Worm (Caenorhabditis elegans): ENCODE measurements around the gene abl-1.

The abl-1 gene

DNA sequence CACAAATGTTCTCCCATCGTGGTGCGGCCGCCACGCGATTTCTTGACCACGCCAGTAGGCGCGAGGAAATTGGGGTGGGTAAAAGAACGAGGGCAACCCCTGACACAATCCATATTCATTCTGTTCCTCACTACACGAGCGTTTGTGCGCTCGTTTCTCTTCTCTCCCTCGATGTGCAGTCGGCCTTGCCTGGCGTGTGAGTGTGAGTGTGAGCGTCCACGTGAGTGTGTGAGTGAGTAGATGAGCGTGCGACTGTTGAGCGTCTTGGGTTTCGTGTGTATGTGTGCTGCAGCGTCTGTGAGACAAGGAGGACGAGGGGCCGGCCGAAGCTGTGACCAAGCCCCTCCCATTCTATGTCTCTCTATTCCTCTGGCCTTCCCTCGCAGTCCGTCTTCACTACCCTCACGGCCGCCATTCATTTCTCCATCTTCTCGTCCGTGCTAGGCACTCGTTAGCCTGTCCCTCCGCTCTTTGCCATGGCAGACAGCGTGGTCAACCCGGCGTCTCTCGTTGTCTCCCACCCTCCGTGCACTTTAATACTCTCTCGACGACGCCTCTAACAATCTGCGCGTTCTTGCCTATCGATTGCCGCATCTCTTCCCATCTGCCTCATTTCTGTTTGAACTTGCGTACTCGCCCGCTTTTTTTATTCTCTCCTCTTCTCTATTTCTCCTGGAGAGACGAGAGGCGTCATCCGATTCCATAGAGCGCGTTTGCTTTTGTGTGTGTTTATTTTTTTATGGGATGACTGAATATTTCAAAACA lies 55.4 kb downstream of the abl-1 start:
- peak; percentile 4 for TF ChIP-seq lim-6 (tag; optimal IDR thresholded peaks at IDR 0.05)
- peak; percentile 30 for TF ChIP-seq fkh-10 (GFP tag; optimal IDR thresholded peaks at IDR 0.05)
- no peak for TF ChIP-seq Y22D7AL.16 (tag; optimal IDR thresholded peaks at IDR 0.05)
- TF ChIP-seq ceh-6 (GFP tag; optimal IDR thresholded peaks at IDR 0.05), result peak; percentile 55
- peak; percentile 16 for TF ChIP-seq npax-4 (tag; optimal IDR thresholded peaks at IDR 0.05)
- peak; percentile 2; the same call in 1 of the 2 replicates for TF ChIP-seq sox-2 (GFP tag; IDR thresholded peaks at IDR 0.05)
- TF ChIP-seq hlh-8 (tag; optimal IDR thresholded peaks at IDR 0.05), result peak; percentile 59
- TF ChIP-seq ceh-31 (tag; optimal IDR thresholded peaks at IDR 0.05), result peak; percentile 97
- TF ChIP-seq nhr-11 (tag; optimal IDR thresholded peaks at IDR 0.05), result no peak
- TF ChIP-seq ets-4 (tag; optimal IDR thresholded peaks at IDR 0.05), result peak; percentile 21
- TF ChIP-seq ceh-2 (tag; optimal IDR thresholded peaks at IDR 0.05), result peak; percentile 73
- no peak for TF ChIP-seq odd-2 (tag; optimal IDR thresholded peaks at IDR 0.05)
- peak; percentile 80 for TF ChIP-seq hlh-6 (tag; optimal IDR thresholded peaks at IDR 0.05)
- TF ChIP-seq hlh-15 (tag; optimal IDR thresholded peaks at IDR 0.05), result no peak
- TF ChIP-seq ceh-22 (tag; optimal IDR thresholded peaks at IDR 0.05), result peak; percentile 49
- TF ChIP-seq tbx-2 (tag; optimal IDR thresholded peaks at IDR 0.05), result peak; percentile 95
- TF ChIP-seq rnt-1 (tag; optimal IDR thresholded peaks at IDR 0.05), result peak; percentile 93
- TF ChIP-seq ceh-24 (tag; optimal IDR thresholded peaks at IDR 0.05), result no peak
- TF ChIP-seq tbx-7 (tag; optimal IDR thresholded peaks at IDR 0.05), result peak; percentile 19
- TF ChIP-seq ceh-48 (tag; optimal IDR thresholded peaks at IDR 0.05), result peak; percentile 96
- peak; percentile 85 for TF ChIP-seq syd-9 (tag; optimal IDR thresholded peaks at IDR 0.05)
- TF ChIP-seq sdc-2 (tag; optimal IDR thresholded peaks at IDR 0.05), result peak; percentile 88
- TF ChIP-seq C38D4.7 (GFP tag; optimal IDR thresholded peaks at IDR 0.05), result peak; percentile 23
- no peak for TF ChIP-seq sox-4 (tag; optimal IDR thresholded peaks at IDR 0.05)
- TF ChIP-seq madf-2 (tag; optimal IDR thresholded peaks at IDR 0.05), result peak; percentile 66
- peak; percentile 96 for TF ChIP-seq hlh-30 (tag; optimal IDR thresholded peaks at IDR 0.05; ENCODE audit: insufficient read depth)
- TF ChIP-seq nfya-1 (tag; optimal IDR thresholded peaks at IDR 0.05), result peak; percentile 85
- peak; percentile 93 for TF ChIP-seq F13H6.1 (tag; optimal IDR thresholded peaks at IDR 0.05)
- TF ChIP-seq unc-86 (tag; optimal IDR thresholded peaks at IDR 0.05), result peak; percentile 7
- peak; percentile 65 for TF ChIP-seq ttx-3 (tag; optimal IDR thresholded peaks at IDR 0.05)
- peak; percentile 99 for TF ChIP-seq ceh-34 (tag; optimal IDR thresholded peaks at IDR 0.05)
- TF ChIP-seq ceh-9 (tag; optimal IDR thresholded peaks at IDR 0.05), result no peak
- TF ChIP-seq zip-5 (tag; optimal IDR thresholded peaks at IDR 0.05), result no peak
- peak; percentile 57 for TF ChIP-seq ceh-19 (GFP tag; optimal IDR thresholded peaks at IDR 0.05)
- peak; percentile 65 for TF ChIP-seq elt-2 (tag; optimal IDR thresholded peaks at IDR 0.05)
- TF ChIP-seq ceh-14 (tag; optimal IDR thresholded peaks at IDR 0.05), result peak; percentile 77
- peak; percentile 63 for TF ChIP-seq eyg-1 (tag; optimal IDR thresholded peaks at IDR 0.05)
- peak; percentile 60 for TF ChIP-seq nhr-232 (tag; optimal IDR thresholded peaks at IDR 0.05)
- TF ChIP-seq dmd-4 (tag; optimal IDR thresholded peaks at IDR 0.05; ENCODE audit: borderline replicate concordance), result no peak
- no peak for TF ChIP-seq gmeb-2 (tag; optimal IDR thresholded peaks at IDR 0.05)
- TF ChIP-seq ref-2 (tag; optimal IDR thresholded peaks at IDR 0.05), result peak; percentile 95
- TF ChIP-seq lin-11 (tag; optimal IDR thresholded peaks at IDR 0.05), result no peak
- TF ChIP-seq unc-3 (GFP tag; conservative IDR thresholded peaks at IDR 0.05), result no peak
- TF ChIP-seq unc-3 (tag; optimal IDR thresholded peaks at IDR 0.05), result peak; percentile 65
- TF ChIP-seq unc-42 (tag; optimal IDR thresholded peaks at IDR 0.05), result peak; percentile 86
- TF ChIP-seq pqm-1 (tag; optimal IDR thresholded peaks at IDR 0.05), result peak; percentile 60
- TF ChIP-seq dve-1 (tag; optimal IDR thresholded peaks at IDR 0.05), result peak; percentile 50
- no peak for TF ChIP-seq pat-9 (tag; optimal IDR thresholded peaks at IDR 0.05)
- TF ChIP-seq pha-4 (tag; optimal IDR thresholded peaks at IDR 0.05), result no peak
- TF ChIP-seq pros-1 (tag; optimal IDR thresholded peaks at IDR 0.05), result peak; percentile 99
- TF ChIP-seq pag-3 (tag; optimal IDR thresholded peaks at IDR 0.05; ENCODE audit: borderline replicate concordance), result no peak
- TF ChIP-seq che-1 (tag; optimal IDR thresholded peaks at IDR 0.05), result peak; percentile 59

Measured in whole organism, late embryonic.